Worm (Caenorhabditis elegans) whole organism, L2 larva: ENCODE data around the gene M18.3.

ENCODE experiments used
- R02D3.7 ChIP-seq: fragments of 150-350 bp; optimal IDR thresholded peaks from 2 replicates; lab custom pipeline; 2014; ENCODE audit warnings: missing biosample characterization, missing genetic modification characterization
- nhr-11 ChIP-seq: fragments of 150-350 bp; optimal IDR thresholded peaks from 2 replicates; lab custom pipeline; 2014; ENCODE audit warnings: missing biosample characterization, missing genetic modification characterization
- nhr-23 ChIP-seq: fragments of 150-350 bp; optimal IDR thresholded peaks from 2 replicates; lab custom pipeline; 2014; ENCODE audit warnings: missing biosample characterization, missing genetic modification reagents, missing genetic modification characterization
- nhr-6 ChIP-seq: fragments of 150-350 bp; optimal IDR thresholded peaks from 2 replicates; lab custom pipeline; 2014; ENCODE audit warnings: missing biosample characterization, missing genetic modification characterization
- snpc-4 ChIP-seq: fragments of 150-350 bp; optimal IDR thresholded peaks from 2 replicates; lab custom pipeline; 2014; ENCODE audit warnings: missing biosample characterization, missing genetic modification characterization

ce11 chrIV:12133776-12134175, 28.1 kb downstream of the M18.3 start:
- TF ChIP-seq nhr-23 (tag; lab: Kevin White, UChicago) (no peak), R02D3.7 (no peak), nhr-6 (tag; lab: Kevin White, UChicago) (no peak), snpc-4 (tag; lab: Kevin White, UChicago) (no peak), nhr-11 (tag; lab: Kevin White, UChicago) (no peak)
